Worm (Caenorhabditis elegans) whole organism, late embryonic: Measurements from ENCODE around the gene str-196.
A peak's percentile ranks its signal among the peaks of the same experiment; 100 is the strongest.

ENCODE experiments used
- C08G9.2 ChIP-seq: sonication (generic microtip); optimal IDR thresholded peaks from 2 replicates; lab custom pipeline; 2016; ENCODE audit warnings: mild to moderate bottlenecking, missing genetic modification characterization, moderate library complexity, missing compliant biosample characterization
- K09A11.1 ChIP-seq: sonication (generic microtip); optimal IDR thresholded peaks from 2 replicates; lab custom pipeline; 2017; ENCODE audit warnings: antibody characterized with exemption, mild to moderate bottlenecking, missing genetic modification characterization, missing compliant biosample characterization; ENCODE audit not compliant: insufficient read depth
- T23F11.4 ChIP-seq: fragments of 200-800 bp; sonication (Bioruptor generic); optimal IDR thresholded peaks from 2 replicates; lab custom pipeline; 2018; ENCODE audit warnings: mild to moderate bottlenecking, missing genetic modification characterization, missing compliant biosample characterization
- Y22D7AL.16 ChIP-seq: sonication (generic microtip); optimal IDR thresholded peaks from 2 replicates; lab custom pipeline; 2016; ENCODE audit warnings: missing genetic modification characterization, missing compliant biosample characterization
- ahr-1 ChIP-seq: sonication (generic microtip); optimal IDR thresholded peaks from 2 replicates; lab custom pipeline; 2016; ENCODE audit warnings: missing genetic modification characterization, missing compliant biosample characterization
- ceh-14 ChIP-seq: sonication (generic microtip); optimal IDR thresholded peaks from 2 replicates; lab custom pipeline; 2016; ENCODE audit warnings: missing genotype, missing genetic modification characterization, missing compliant biosample characterization
- ceh-2 ChIP-seq: sonication (generic microtip); optimal IDR thresholded peaks from 2 replicates; lab custom pipeline; 2016; ENCODE audit warnings: missing genotype, missing genetic modification characterization, missing compliant biosample characterization
- ceh-22 ChIP-seq: sonication (generic microtip); optimal IDR thresholded peaks from 2 replicates; lab custom pipeline; 2017; ENCODE audit warnings: missing biosample characterization, missing genetic modification characterization
- ceh-24 ChIP-seq: sonication (generic microtip); optimal IDR thresholded peaks from 2 replicates; lab custom pipeline; 2016; ENCODE audit warnings: mild to moderate bottlenecking, missing genetic modification characterization, missing compliant biosample characterization
- ceh-45 ChIP-seq: fragments of 200-800 bp; sonication (Bioruptor generic); IDR thresholded peaks from 2 replicates; pipeline ENCODE4 v1.3.6; 2022; ENCODE audit warnings: missing genetic modification reagents, missing genetic modification characterization, missing compliant biosample characterization
- ceh-9 ChIP-seq: sonication (generic microtip); optimal IDR thresholded peaks from 2 replicates; lab custom pipeline; 2016; ENCODE audit warnings: mild to moderate bottlenecking, missing genetic modification characterization, inconsistent platforms, missing compliant biosample characterization
- dmd-4 ChIP-seq: sonication (generic microtip); optimal IDR thresholded peaks from 2 replicates; lab custom pipeline; 2016; ENCODE audit warnings: borderline replicate concordance, missing genetic modification characterization, missing compliant biosample characterization
- dve-1 ChIP-seq: sonication (generic microtip); optimal IDR thresholded peaks from 2 replicates; lab custom pipeline; 2017; ENCODE audit warnings: antibody characterized with exemption, mild to moderate bottlenecking, missing genetic modification characterization, missing compliant biosample characterization
- elt-2 ChIP-seq: sonication (generic microtip); optimal IDR thresholded peaks from 2 replicates; lab custom pipeline; 2016; ENCODE audit warnings: missing genetic modification reagents, missing genetic modification characterization, missing compliant biosample characterization
- elt-4 ChIP-seq: sonication (generic microtip); optimal IDR thresholded peaks from 2 replicates; lab custom pipeline; 2016; ENCODE audit warnings: missing genetic modification characterization, missing compliant biosample characterization
- eyg-1 ChIP-seq: sonication (generic microtip); optimal IDR thresholded peaks from 2 replicates; lab custom pipeline; 2016; ENCODE audit warnings: missing genotype, missing genetic modification characterization, missing compliant biosample characterization
- fax-1 ChIP-seq: sonication (generic microtip); optimal IDR thresholded peaks from 2 replicates; lab custom pipeline; 2016; ENCODE audit warnings: missing genotype, missing genetic modification characterization, missing compliant biosample characterization
- fkh-10 ChIP-seq: fragments of 150-350 bp; optimal IDR thresholded peaks from 2 replicates; lab custom pipeline; 2014; ENCODE audit warnings: missing biosample characterization, missing genetic modification reagents, missing genetic modification characterization
- fkh-6 ChIP-seq: sonication (generic microtip); optimal IDR thresholded peaks from 2 replicates; lab custom pipeline; 2016; ENCODE audit warnings: missing genetic modification characterization, missing compliant biosample characterization
- hlh-15 ChIP-seq: sonication (generic microtip); optimal IDR thresholded peaks from 2 replicates; lab custom pipeline; 2016; ENCODE audit warnings: missing genetic modification characterization, missing compliant biosample characterization
- hlh-30 ChIP-seq: sonication (generic microtip); optimal IDR thresholded peaks from 2 replicates; lab custom pipeline; 2017; ENCODE audit warnings: antibody characterized with exemption, missing genetic modification characterization, missing compliant biosample characterization; ENCODE audit not compliant: insufficient read depth
- hlh-6 ChIP-seq: sonication (generic microtip); optimal IDR thresholded peaks from 2 replicates; lab custom pipeline; 2016; ENCODE audit warnings: missing genotype, missing genetic modification characterization, missing compliant biosample characterization
- mec-3 ChIP-seq: sonication (generic microtip); optimal IDR thresholded peaks from 2 replicates; lab custom pipeline; 2016; ENCODE audit warnings: borderline replicate concordance, missing genetic modification characterization, missing compliant biosample characterization
- nfya-1 ChIP-seq: sonication (generic microtip); optimal IDR thresholded peaks from 2 replicates; lab custom pipeline; 2017; ENCODE audit warnings: missing genetic modification characterization, mild to moderate bottlenecking, missing compliant biosample characterization, antibody characterized with exemption, moderate library complexity
- nhr-11 ChIP-seq: fragments of 150-350 bp; optimal IDR thresholded peaks from 2 replicates; lab custom pipeline; 2014; ENCODE audit warnings: missing biosample characterization, missing genetic modification characterization
- nhr-232 ChIP-seq: sonication (generic microtip); optimal IDR thresholded peaks from 2 replicates; lab custom pipeline; 2016; ENCODE audit warnings: missing genetic modification characterization, missing compliant biosample characterization
- npax-4 ChIP-seq: sonication (generic microtip); optimal IDR thresholded peaks from 2 replicates; lab custom pipeline; 2016; ENCODE audit warnings: missing genetic modification characterization, missing compliant biosample characterization
- pag-3 ChIP-seq: sonication (generic microtip); optimal IDR thresholded peaks from 2 replicates; lab custom pipeline; 2016; ENCODE audit warnings: missing compliant biosample characterization, missing genetic modification characterization, borderline replicate concordance
- pax-1 ChIP-seq: fragments of 150-350 bp; optimal IDR thresholded peaks from 2 replicates; lab custom pipeline; 2014; ENCODE audit warnings: missing biosample characterization, missing genetic modification characterization
- pqm-1 ChIP-seq: sonication (generic microtip); optimal IDR thresholded peaks from 2 replicates; lab custom pipeline; 2016; ENCODE audit warnings: missing genetic modification characterization, missing compliant biosample characterization
- pros-1 ChIP-seq: fragments of 150-350 bp; optimal IDR thresholded peaks from 2 replicates; lab custom pipeline; 2014; ENCODE audit warnings: missing biosample characterization, missing genetic modification reagents, missing genetic modification characterization
- ref-2 ChIP-seq: sonication (generic microtip); optimal IDR thresholded peaks from 2 replicates; lab custom pipeline; 2016; ENCODE audit warnings: missing genetic modification characterization, missing compliant biosample characterization
- sdc-2 ChIP-seq: sonication (generic microtip); optimal IDR thresholded peaks from 2 replicates; lab custom pipeline; 2016; ENCODE audit warnings: missing genotype, missing genetic modification characterization, missing compliant biosample characterization
- tbx-2 ChIP-seq: sonication (generic microtip); optimal IDR thresholded peaks from 2 replicates; lab custom pipeline; 2016; ENCODE audit warnings: missing genetic modification characterization, missing compliant biosample characterization
- tbx-7 ChIP-seq: sonication (generic microtip); optimal IDR thresholded peaks from 2 replicates; lab custom pipeline; 2016; ENCODE audit warnings: missing genotype, missing genetic modification characterization, missing compliant biosample characterization
- unc-42 ChIP-seq: sonication (generic microtip); optimal IDR thresholded peaks from 2 replicates; lab custom pipeline; 2016; ENCODE audit warnings: missing genotype, missing genetic modification characterization, missing compliant biosample characterization

The str-196 gene

ce11 chrV:479046-479445, 12.5 kb upstream of the str-196 start:
- TF ChIP-seq dve-1 (tag; lab: Kevin White, UChicago) (no peak), K09A11.1 (no peak), ahr-1 (tag; lab: Kevin White, UChicago) (no peak), pax-1 (tag; lab: Kevin White, UChicago) (no peak), fax-1 (no peak), Y22D7AL.16 (tag; lab: Kevin White, UChicago) (no peak), hlh-15 (no peak), fkh-10 (GFP tag; lab: Kevin White, UChicago) (no peak), ceh-24 (no peak), pros-1 (tag; lab: Kevin White, UChicago) (no peak), sdc-2 (tag; lab: Kevin White, UChicago) (no peak), nhr-11 (tag; lab: Kevin White, UChicago) (no peak), eyg-1 (tag; lab: Kevin White, UChicago) (no peak), nhr-232 (no peak), tbx-2 (no peak), unc-42 (tag; lab: Kevin White, UChicago) (no peak), T23F11.4 (GFP tag; lab: Kevin White, UChicago) (no peak)
- TF ChIP-seq, all 69 proteins: peak for 0

ce11 chrV:482860-483259, 8.7 kb upstream of the str-196 start:
- TF ChIP-seq nfya-1 (tag; lab: Kevin White, UChicago) (peak; percentile 34), fax-1 (no peak)
- TF ChIP-seq, all 69 proteins: peak for 1

ce11 chrV:483289-483795, 8.2 kb upstream of the str-196 start, which contains the start of gene nhr-130:
TSS of gene nhr-130 (minus strand) at chrV:483339.
- TF ChIP-seq ceh-24 = no peak
- TF ChIP-seq ahr-1 (tag; lab: Kevin White, UChicago) = no peak
- TF ChIP-seq ceh-22 (tag; lab: Kevin White, UChicago) = no peak
- TF ChIP-seq tbx-7 = no peak
- TF ChIP-seq elt-2 (tag; lab: Kevin White, UChicago) = peak; percentile 59
- no peak for TF ChIP-seq ceh-2 (tag; lab: Kevin White, UChicago)
- no peak for TF ChIP-seq ceh-45 (GFP tag; lab: Robert Waterston, UW)

- TF ChIP-seq hlh-30 (no peak), elt-4 (tag; lab: Kevin White, UChicago) (no peak), ceh-45 (GFP tag; lab: Robert Waterston, UW) (no peak), mec-3 (tag; lab: Kevin White, UChicago) (no peak), ceh-22 (tag; lab: Kevin White, UChicago) (no peak), fkh-10 (GFP tag; lab: Kevin White, UChicago) (no peak), ref-2 (no peak)
- TF ChIP-seq, all 69 proteins: peak for 0
Measured at ce11 chrV:484285-484890, 7.1 kb upstream of the str-196 start, which contains the start of gene nhr-212. TSS of gene nhr-212 (plus strand) at chrV:484857.

ce11 chrV:486684-487083, 4.8 kb upstream of the str-196 start, which contains the start of gene nhr-211:
TSS of gene nhr-211 (plus strand) at chrV:486984.
- TF ChIP-seq ceh-14 (tag; lab: Kevin White, UChicago) (no peak), C08G9.2 (tag; lab: Kevin White, UChicago) (no peak), ahr-1 (tag; lab: Kevin White, UChicago) (no peak), tbx-2 (no peak), elt-4 (tag; lab: Kevin White, UChicago) (no peak), pag-3 (tag; lab: Kevin White, UChicago) (no peak), K09A11.1 (no peak), hlh-6 (tag; lab: Kevin White, UChicago) (no peak), npax-4 (tag; lab: Kevin White, UChicago) (no peak), ceh-9 (tag; lab: Kevin White, UChicago) (no peak), dmd-4 (tag; lab: Kevin White, UChicago) (no peak), fkh-6 (tag; lab: Kevin White, UChicago) (no peak), pqm-1 (no peak)
- TF ChIP-seq, all 69 proteins: peak for 0
